Worm (Caenorhabditis elegans) whole organism, L4 larva: Measurements from ENCODE around the gene str-221.

Experiments
- F26F4.8 ChIP-seq: fragments of 200-800 bp; sonication (Bioruptor generic); conservative IDR thresholded peaks from 2 replicates; pipeline ENCODE4 v1.3.6; 2022; ENCODE audit warnings: missing genetic modification characterization, missing compliant biosample characterization
- F44E2.7 ChIP-seq: fragments of 200-800 bp; sonication (Bioruptor generic); IDR thresholded peaks from 2 replicates; pipeline ENCODE4 v2.1.2; 2022; ENCODE audit warnings: missing genetic modification characterization, missing compliant biosample characterization
- Y105C5A.15 ChIP-seq: fragments of 200-800 bp; sonication (Bioruptor generic); IDR thresholded peaks from 2 replicates; pipeline ENCODE4 v1.3.6; 2022; ENCODE audit warnings: missing genetic modification characterization, missing compliant biosample characterization
- Y75B8A.6 ChIP-seq: fragments of 200-800 bp; sonication (Bioruptor generic); IDR thresholded peaks from 2 replicates; pipeline ENCODE4 v1.3.6; 2022; ENCODE audit warnings: missing genetic modification reagents, missing genetic modification characterization, missing compliant biosample characterization
- aha-1 ChIP-seq: fragments of 150-350 bp; peaks from one replicate; lab custom pipeline; 2014; ENCODE audit warnings: missing biosample characterization, missing genetic modification characterization
- aly-2 ChIP-seq: sonication (generic microtip); optimal IDR thresholded peaks from 2 replicates; lab custom pipeline; 2018; ENCODE audit warnings: missing biosample characterization, missing genetic modification characterization
- arid-1 ChIP-seq: fragments of 200-800 bp; sonication (Bioruptor generic); conservative IDR thresholded peaks from 2 replicates; pipeline ENCODE4 v1.3.6; 2022; ENCODE audit warnings: missing genetic modification reagents, missing genetic modification characterization, missing compliant biosample characterization
- ceh-28 ChIP-seq: fragments of 150-350 bp; optimal IDR thresholded peaks from 2 replicates; lab custom pipeline; 2014; ENCODE audit warnings: missing biosample characterization, missing genetic modification reagents, missing genetic modification characterization
- ceh-32 ChIP-seq: sonication (generic microtip); optimal IDR thresholded peaks from 2 replicates; lab custom pipeline; 2016; ENCODE audit warnings: mild to moderate bottlenecking, missing genetic modification characterization, missing compliant biosample characterization; ENCODE audit not compliant: poor library complexity
- ceh-82 ChIP-seq: sonication (generic microtip); optimal IDR thresholded peaks from 2 replicates; lab custom pipeline; 2017; ENCODE audit warnings: missing biosample characterization, missing genetic modification characterization
- daf-16 ChIP-seq, 3 experiments: sonication (generic microtip); optimal IDR thresholded peaks; 2 replicates each; lab custom pipeline; 2016 to 2017; ENCODE audit warnings: missing genetic modification characterization in 3 of 3, missing genetic modification reagents in 3 of 3, mild to moderate bottlenecking in 2 of 3, missing compliant biosample characterization in 2 of 3, missing biosample characterization in 1 of 3, moderate library complexity in 1 of 3
- daf-19 ChIP-seq: fragments of 200-800 bp; sonication (Bioruptor generic); conservative IDR thresholded peaks from 2 replicates; pipeline ENCODE4 v1.3.6; 2022; ENCODE audit warnings: missing genetic modification characterization, missing compliant biosample characterization
- dmd-6 ChIP-seq: fragments of 200-800 bp; sonication (Bioruptor generic); IDR thresholded peaks from 2 replicates; pipeline ENCODE4 v1.3.6; 2022; ENCODE audit warnings: missing genetic modification reagents, missing genetic modification characterization, missing compliant biosample characterization
- dmd-8 ChIP-seq: fragments of 200-800 bp; sonication (Bioruptor generic); IDR thresholded peaks from 2 replicates; pipeline ENCODE4 v1.3.6; 2022; ENCODE audit warnings: missing genetic modification characterization, missing compliant biosample characterization
- dve-1 ChIP-seq: sonication (generic microtip); optimal IDR thresholded peaks from 2 replicates; lab custom pipeline; 2017; ENCODE audit warnings: antibody characterized with exemption, mild to moderate bottlenecking, missing genetic modification characterization, missing compliant biosample characterization; ENCODE audit not compliant: insufficient read depth
- egl-43 ChIP-seq: fragments of 200-800 bp; sonication (Bioruptor generic); IDR thresholded peaks from 2 replicates; pipeline ENCODE4 v1.3.6; 2022; ENCODE audit warnings: missing genetic modification reagents, missing genetic modification characterization, missing compliant biosample characterization
- fkh-10 ChIP-seq: fragments of 150-350 bp; optimal IDR thresholded peaks from 2 replicates; lab custom pipeline; 2014; ENCODE audit warnings: missing biosample characterization, missing genetic modification reagents, missing genetic modification characterization
- hlh-11 ChIP-seq: fragments of 200-800 bp; sonication (Bioruptor generic); optimal IDR thresholded peaks from 2 replicates; lab custom pipeline; 2018; ENCODE audit warnings: mild to moderate bottlenecking, missing genetic modification characterization, missing compliant biosample characterization
- hlh-30 ChIP-seq: sonication (generic microtip); optimal IDR thresholded peaks from 2 replicates; lab custom pipeline; 2017; ENCODE audit warnings: antibody characterized with exemption, mild to moderate bottlenecking, missing genetic modification characterization, missing compliant biosample characterization; ENCODE audit not compliant: insufficient read depth
- lim-7 ChIP-seq: fragments of 200-800 bp; sonication (Bioruptor generic); IDR thresholded peaks from 2 replicates; pipeline ENCODE4 v1.3.6; 2022; ENCODE audit warnings: missing genetic modification characterization, missing compliant biosample characterization
- lin-15B ChIP-seq: fragments of 150-350 bp; sonication (generic microtip); optimal IDR thresholded peaks from 3 replicates; lab custom pipeline; 2014; ENCODE audit warnings: missing biosample characterization, missing genetic modification characterization
- lin-29 ChIP-seq: fragments of 200-800 bp; sonication (Bioruptor generic); IDR thresholded peaks from 2 replicates; pipeline ENCODE4 v1.3.6; 2022; ENCODE audit warnings: missing genetic modification reagents, missing genetic modification characterization, missing compliant biosample characterization
- lin-38 ChIP-seq: fragments of 200-800 bp; sonication (Bioruptor generic); IDR thresholded peaks from 2 replicates; pipeline ENCODE4 v1.3.6; 2022; ENCODE audit warnings: missing genetic modification reagents, missing genetic modification characterization, missing compliant biosample characterization
- lin-39 ChIP-seq: fragments of 150-350 bp; optimal IDR thresholded peaks from 2 replicates; lab custom pipeline; 2014; ENCODE audit warnings: missing biosample characterization, missing genetic modification reagents, missing genetic modification characterization
- mdl-1 ChIP-seq, 2 experiments: fragments of 150-350 bp in 1 of 2; sonication (generic microtip) in 1 of 2; optimal IDR thresholded peaks; 2 replicates each; lab custom pipeline; 2014 to 2017; ENCODE audit warnings: missing biosample characterization in 2 of 2, missing genetic modification characterization in 2 of 2
- mep-1 ChIP-seq: fragments of 150-350 bp; sonication (generic microtip); optimal IDR thresholded peaks from 3 replicates; lab custom pipeline; 2014; ENCODE audit warnings: missing biosample characterization, missing genetic modification characterization
- mxl-3 ChIP-seq: fragments of 200-800 bp; sonication (Bioruptor generic); optimal IDR thresholded peaks from 2 replicates; lab custom pipeline; 2018; ENCODE audit warnings: mild to moderate bottlenecking, missing genetic modification characterization, missing compliant biosample characterization
- nhr-10 ChIP-seq: fragments of 150-350 bp; optimal IDR thresholded peaks from 2 replicates; lab custom pipeline; 2014; ENCODE audit warnings: missing biosample characterization, missing genetic modification characterization
- nhr-102 ChIP-seq: sonication (generic microtip); optimal IDR thresholded peaks from 2 replicates; lab custom pipeline; 2016; ENCODE audit warnings: mild to moderate bottlenecking, missing genetic modification characterization, moderate library complexity, missing compliant biosample characterization
- nhr-111 ChIP-seq: fragments of 200-800 bp; sonication (Bioruptor generic); optimal IDR thresholded peaks from 2 replicates; lab custom pipeline; 2018; ENCODE audit warnings: mild to moderate bottlenecking, missing genetic modification characterization, missing compliant biosample characterization
- nhr-28 ChIP-seq: fragments of 150-350 bp; optimal IDR thresholded peaks from 2 replicates; lab custom pipeline; 2014; ENCODE audit warnings: missing biosample characterization, missing genetic modification characterization
- nhr-41 ChIP-seq: fragments of 200-800 bp; sonication (Bioruptor generic); IDR thresholded peaks from 2 replicates; pipeline ENCODE4 v1.3.6; 2022; ENCODE audit warnings: missing genetic modification reagents, missing genetic modification characterization, missing compliant biosample characterization
- nhr-48 ChIP-seq: sonication (generic microtip); optimal IDR thresholded peaks from 2 replicates; lab custom pipeline; 2016; ENCODE audit warnings: mild to moderate bottlenecking, missing genetic modification characterization, missing compliant biosample characterization
- nhr-77 ChIP-seq: fragments of 150-350 bp; optimal IDR thresholded peaks from 2 replicates; lab custom pipeline; 2014; ENCODE audit warnings: missing biosample characterization, missing genetic modification characterization
- pha-4 ChIP-seq, 2 experiments: fragments of 150-350 bp in 1 of 2; fragments of 200-800 bp in 1 of 2; sonication (Bioruptor generic) in 1 of 2; IDR thresholded peaks in 1 of 2; optimal IDR thresholded peaks in 1 of 2; 2 replicates each; pipeline versions ENCODE4 v1.3.6 to Lab custom; 2014 to 2022; ENCODE audit warnings: missing genetic modification characterization in 2 of 2, missing genetic modification reagents in 2 of 2, missing biosample characterization in 1 of 2, missing compliant biosample characterization in 1 of 2
- php-3 ChIP-seq: fragments of 200-800 bp; sonication (Bioruptor generic); IDR thresholded peaks from 2 replicates; pipeline ENCODE4 v1.3.6; 2022; ENCODE audit warnings: missing genetic modification reagents, missing genetic modification characterization, missing compliant biosample characterization
- pqm-1 ChIP-seq: sonication (generic microtip); optimal IDR thresholded peaks from 2 replicates; lab custom pipeline; 2017; ENCODE audit warnings: missing biosample characterization, missing genetic modification characterization
- set-16 ChIP-seq: fragments of 200-800 bp; sonication (Bioruptor generic); IDR thresholded peaks from 2 replicates; pipeline ENCODE4 v1.3.6; 2022; ENCODE audit warnings: missing genetic modification reagents, missing genetic modification characterization, missing compliant biosample characterization
- unc-130 ChIP-seq: sonication (generic microtip); optimal IDR thresholded peaks from 2 replicates; lab custom pipeline; 2016; ENCODE audit warnings: missing genetic modification reagents, missing genetic modification characterization, missing compliant biosample characterization
- unc-62 ChIP-seq, 3 experiments: fragments of 150-350 bp in 1 of 3; sonication (generic microtip); optimal IDR thresholded peaks in 2 of 3; peaks in 1 of 3; 1 replicate in 1 of 3; 2 replicates in 2 of 3; lab custom pipeline; 2014 to 2017; ENCODE audit warnings: missing biosample characterization in 3 of 3, missing genetic modification characterization in 3 of 3, missing genetic modification reagents in 3 of 3, missing genotype in 1 of 3
- zfp-3 ChIP-seq: fragments of 200-800 bp; sonication (Bioruptor generic); conservative IDR thresholded peaks from 2 replicates; pipeline ENCODE4 v1.3.6; 2022; ENCODE audit warnings: missing genetic modification reagents, missing genetic modification characterization, missing compliant biosample characterization
- ztf-11 ChIP-seq: fragments of 150-350 bp; optimal IDR thresholded peaks from 2 replicates; lab custom pipeline; 2014; ENCODE audit warnings: missing biosample characterization, missing genetic modification characterization

Gene str-221

ce11 chrV:1610097-1610496 lies 30.0 kb upstream of the str-221 start, which contains the start of gene nhr-177:
Gene nhr-177, plus strand, starts transcription at chrV:1610263.
- TF ChIP-seq unc-62 (GFP tag; optimal IDR thresholded peaks at IDR 0.05 in 1 of 2; lab: Kevin White, UChicago) (peak in 1 of 2 experiments; percentile 35), unc-62 (tag; optimal IDR thresholded peaks at IDR 0.05; lab: Kevin White, UChicago) (no peak), pqm-1 (peak; percentile 53), egl-43 (GFP tag; lab: Robert Waterston, UW) (no peak), daf-16 (GFP tag; optimal IDR thresholded peaks at IDR 0.05; lab: Kevin White, UChicago) (no peak), daf-16 (tag; optimal IDR thresholded peaks at IDR 0.05; lab: Kevin White, UChicago) (peak; percentile 81), dve-1 (tag; lab: Kevin White, UChicago) (peak; percentile 65), aha-1 (tag; lab: Kevin White, UChicago) (peak; percentile 5), ceh-28 (no peak), nhr-111 (GFP tag; lab: Kevin White, UChicago) (no peak), mep-1 (tag; lab: Kevin White, UChicago) (no peak), nhr-28 (tag; lab: Kevin White, UChicago) (peak; percentile 89), mxl-3 (GFP tag; lab: Kevin White, UChicago) (peak; percentile 15), ceh-32 (tag; lab: Kevin White, UChicago) (no peak), dmd-6 (GFP tag; lab: Robert Waterston, UW) (peak; percentile 63), nhr-102 (peak; percentile 36), nhr-77 (tag; lab: Kevin White, UChicago) (peak; percentile 16), php-3 (GFP tag; lab: Robert Waterston, UW) (peak; percentile 56; the same call in 1 of the 2 replicates), hlh-11 (tag; lab: Kevin White, UChicago) (peak; percentile 51)

DNA sequence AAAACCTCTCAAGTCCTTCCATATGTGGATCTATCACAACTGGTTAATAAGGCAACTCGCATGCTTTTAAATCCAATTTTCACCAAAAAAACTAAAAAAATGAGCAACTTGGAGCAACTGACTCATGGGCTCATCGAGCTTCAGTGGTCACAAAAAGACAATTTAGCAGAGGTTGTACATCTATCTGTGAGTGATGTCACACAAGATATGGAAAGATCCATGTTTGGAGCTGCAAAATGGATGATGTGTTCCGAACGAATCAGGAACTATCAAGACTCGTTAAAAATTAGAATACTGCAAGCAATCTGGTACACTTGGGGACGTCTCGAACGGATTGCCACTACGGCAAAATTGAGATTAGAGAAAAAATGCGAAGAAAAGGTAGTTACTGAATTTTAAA lies 28.5 kb upstream of the str-221 start:
- peak; percentile 95 for TF ChIP-seq aha-1 (tag; lab: Kevin White, UChicago)
- no peak for TF ChIP-seq mxl-3 (GFP tag; lab: Kevin White, UChicago)
- TF ChIP-seq lin-38 = no peak
- TF ChIP-seq Y75B8A.6 (GFP tag; lab: Robert Waterston, UW) = no peak
- TF ChIP-seq lin-15B (tag; lab: Kevin White, UChicago) = no peak
- TF ChIP-seq nhr-28 (tag; lab: Kevin White, UChicago) = no peak
- no peak for TF ChIP-seq zfp-3 (GFP tag; lab: Robert Waterston, UW)
- no peak for TF ChIP-seq lin-29 (GFP tag; lab: Robert Waterston, UW)
- TF ChIP-seq lin-39 (tag; lab: Kevin White, UChicago) = no peak
- TF ChIP-seq unc-62 (GFP tag; optimal IDR thresholded peaks at IDR 0.05 in 1 of 2; lab: Kevin White, UChicago) = peak in 1 of 2 experiments; percentile 1
- TF ChIP-seq unc-62 (tag; optimal IDR thresholded peaks at IDR 0.05; lab: Kevin White, UChicago) = no peak
- TF ChIP-seq hlh-30 (tag; lab: Kevin White, UChicago) = no peak
- no peak for TF ChIP-seq fkh-10 (GFP tag; lab: Kevin White, UChicago)
- TF ChIP-seq pha-4 (GFP tag; IDR thresholded peaks at IDR 0.05; lab: Robert Waterston, UW) = no peak
- no peak for TF ChIP-seq pha-4 (tag; optimal IDR thresholded peaks at IDR 0.05; lab: Kevin White, UChicago)
- no peak for TF ChIP-seq F26F4.8 (GFP tag; lab: Robert Waterston, UW)
- TF ChIP-seq arid-1 (GFP tag; lab: Robert Waterston, UW) = no peak
- no peak for TF ChIP-seq F44E2.7 (GFP tag; lab: Robert Waterston, UW)
- no peak for TF ChIP-seq aly-2 (tag; lab: Kevin White, UChicago)
- no peak for TF ChIP-seq ceh-82 (tag; lab: Kevin White, UChicago)
- TF ChIP-seq, all 104 proteins: peak for 2

- TF ChIP-seq zfp-3 (GFP tag; lab: Robert Waterston, UW) (no peak), daf-19 (GFP tag; lab: Robert Waterston, UW) (no peak), unc-130 (no peak), aly-2 (tag; lab: Kevin White, UChicago) (no peak), Y105C5A.15 (GFP tag; lab: Robert Waterston, UW) (no peak), lim-7 (no peak), mdl-1 (tag; optimal IDR thresholded peaks at IDR 0.05; lab: Kevin White, UChicago) (no peak), lin-29 (GFP tag; lab: Robert Waterston, UW) (no peak), ztf-11 (no peak), dmd-8 (GFP tag; lab: Robert Waterston, UW) (no peak), set-16 (GFP tag; lab: Robert Waterston, UW) (no peak), nhr-10 (tag; lab: Kevin White, UChicago) (no peak), nhr-48 (no peak), hlh-11 (tag; lab: Kevin White, UChicago) (no peak), hlh-30 (tag; lab: Kevin White, UChicago) (no peak), arid-1 (GFP tag; lab: Robert Waterston, UW) (no peak), dmd-6 (GFP tag; lab: Robert Waterston, UW) (no peak), nhr-41 (no peak)
These were observed 25.4 kb upstream of the str-221 start, which contains the start of gene srbc-41 for ce11 chrV:1614726-1615125. Gene srbc-41, minus strand, starts transcription at chrV:1614826.
